Fruit fly (Drosophila melanogaster): ENCODE results near the gene CG33523.

dm6 chr3L:5920778-5921177 is 2.9 kb upstream of the CG33523 start:
- no peak for TF ChIP-seq CG8478 (optimal IDR thresholded peaks at IDR 0.05)
- TF ChIP-seq CTCF (optimal IDR thresholded peaks at IDR 0.05), result no peak
